Fruit fly (Drosophila melanogaster) whole organism, prepupa: ENCODE measurements around the gene CG13045.

ENCODE experiments used
- Blimp-1 ChIP-seq: fragments of 200-800 bp; sonication (Bioruptor generic); optimal IDR thresholded peaks from 3 replicates; lab custom pipeline; 2017; ENCODE audit warnings: missing biosample characterization, missing genetic modification characterization, mild to moderate bottlenecking, moderate library complexity, missing genetic modification reagents
- CG11902 ChIP-seq: fragments of 200-800 bp; sonication (Bioruptor generic); optimal IDR thresholded peaks from 3 replicates; lab custom pipeline; 2016; ENCODE audit warnings: missing biosample characterization, missing genetic modification characterization
- CG6163 ChIP-seq: fragments of 200-800 bp; sonication (Bioruptor generic); IDR thresholded peaks from 3 replicates; pipeline ENCODE4 v1.3.6; 2022; ENCODE audit warnings: missing biosample characterization, missing genetic modification characterization
- CG6276 ChIP-seq: fragments of 200-800 bp; sonication (Bioruptor generic); optimal IDR thresholded peaks from 2 replicates; lab custom pipeline; 2017; ENCODE audit warnings: missing biosample characterization, mild to moderate bottlenecking, missing genetic modification characterization
- Gug ChIP-seq: fragments of 200-800 bp; sonication (Bioruptor generic); IDR thresholded peaks from 2 replicates; pipeline ENCODE4 v1.3.6; 2022; ENCODE audit warnings: missing biosample characterization, missing genetic modification characterization
- Sox14 ChIP-seq: fragments of 200-800 bp; sonication (Bioruptor generic); optimal IDR thresholded peaks from 3 replicates; lab custom pipeline; 2016; ENCODE audit warnings: missing biosample characterization, missing genetic modification characterization

- no peak for TF ChIP-seq CG6163 (GFP tag; lab: Robert Waterston, UW)
- no peak for TF ChIP-seq Blimp-1 (GFP tag; lab: Kevin White, UChicago)
- TF ChIP-seq Sox14: no peak
- no peak for TF ChIP-seq Gug (GFP tag; lab: Robert Waterston, UW)
- no peak for TF ChIP-seq CG6276 (GFP tag; lab: Kevin White, UChicago)
- TF ChIP-seq CG11902 (GFP tag; lab: Kevin White, UChicago): no peak
Measured at dm6 chr3L:16301153-16301552, 10.4 kb upstream of the CG13045 start, which contains the start of gene CG4982.
